Fruit fly (Drosophila melanogaster) whole organism, adult: ENCODE results near the gene Rilpl.

ENCODE experiments used
- CG11617 ChIP-seq: fragments of 200-800 bp; sonication (Bioruptor generic); optimal IDR thresholded peaks from 2 replicates; lab custom pipeline; 2017; ENCODE audit warnings: mild to moderate bottlenecking, missing biosample characterization, missing genetic modification reagents, missing genetic modification characterization
- CG12768 ChIP-seq: fragments of 200-800 bp; sonication (Bioruptor generic); optimal IDR thresholded peaks from 2 replicates; lab custom pipeline; 2017; ENCODE audit warnings: missing biosample characterization, missing genetic modification characterization, mild to moderate bottlenecking, moderate library complexity, missing genetic modification reagents
- CG14711 ChIP-seq: fragments of 200-800 bp; sonication (Bioruptor generic); optimal IDR thresholded peaks from 2 replicates; lab custom pipeline; 2018; ENCODE audit warnings: missing biosample characterization, mild to moderate bottlenecking, missing genetic modification characterization, moderate library complexity
- CG1620 ChIP-seq: fragments of 200-800 bp; sonication (Bioruptor generic); optimal IDR thresholded peaks from 2 replicates; lab custom pipeline; 2016; ENCODE audit warnings: missing biosample characterization, missing genetic modification characterization
- CG33017 ChIP-seq: fragments of 200-800 bp; sonication (Bioruptor generic); optimal IDR thresholded peaks from 2 replicates; lab custom pipeline; 2018; ENCODE audit warnings: missing biosample characterization, mild to moderate bottlenecking, missing genetic modification characterization, moderate library complexity
- CG5204 ChIP-seq: fragments of 200-800 bp; sonication (Bioruptor generic); optimal IDR thresholded peaks from 2 replicates; lab custom pipeline; 2016; ENCODE audit warnings: missing biosample characterization, missing genetic modification characterization
- CG7045 ChIP-seq: fragments of 200-800 bp; sonication (Bioruptor generic); optimal IDR thresholded peaks from 2 replicates; lab custom pipeline; 2017; ENCODE audit warnings: missing biosample characterization, mild to moderate bottlenecking, missing genetic modification characterization
- CG7101 ChIP-seq: fragments of 200-800 bp; sonication (Bioruptor generic); optimal IDR thresholded peaks from 2 replicates; lab custom pipeline; 2018; ENCODE audit warnings: missing biosample characterization, mild to moderate bottlenecking, missing genetic modification characterization, moderate library complexity
- Clk ChIP-seq: fragments of 200-800 bp; sonication (Bioruptor generic); optimal IDR thresholded peaks from 2 replicates; lab custom pipeline; 2017; ENCODE audit warnings: missing biosample characterization, missing genetic modification characterization
- Crg-1 ChIP-seq: fragments of 200-800 bp; sonication (Bioruptor generic); optimal IDR thresholded peaks from 2 replicates; lab custom pipeline; 2016; ENCODE audit warnings: missing biosample characterization, missing genetic modification characterization
- Hr96 ChIP-seq: fragments of 200-800 bp; sonication (Bioruptor generic); optimal IDR thresholded peaks from 2 replicates; lab custom pipeline; 2016; ENCODE audit warnings: missing biosample characterization, missing genetic modification characterization
- Mnt ChIP-seq: fragments of 200-800 bp; sonication (Bioruptor generic); optimal IDR thresholded peaks from 2 replicates; lab custom pipeline; 2016; ENCODE audit warnings: missing biosample characterization, mild to moderate bottlenecking, missing genetic modification characterization
- bab1 ChIP-seq: fragments of 200-800 bp; sonication (Bioruptor generic); optimal IDR thresholded peaks from 3 replicates; lab custom pipeline; 2019; ENCODE audit warnings: missing biosample characterization, mild to moderate bottlenecking, missing genetic modification characterization, moderate library complexity
- cic ChIP-seq: fragments of 200-800 bp; sonication (Bioruptor generic); optimal IDR thresholded peaks from 2 replicates; lab custom pipeline; 2017; ENCODE audit warnings: missing biosample characterization, mild to moderate bottlenecking, missing genetic modification characterization, moderate library complexity
- cnc ChIP-seq, 2 experiments: fragments of >200 bp; optimal IDR thresholded peaks; 2 replicates each; lab custom pipeline; 2017
- kay ChIP-seq: fragments of 200-800 bp; sonication (Bioruptor generic); peaks from one replicate; lab custom pipeline; 2016; ENCODE audit warnings: missing biosample characterization, missing genetic modification characterization, borderline replicate concordance
- ovo ChIP-seq: fragments of 200-800 bp; sonication (Bioruptor generic); optimal IDR thresholded peaks from 2 replicates; lab custom pipeline; 2016; ENCODE audit warnings: missing biosample characterization, missing genetic modification characterization
- pad ChIP-seq: fragments of 200-800 bp; sonication (Bioruptor generic); optimal IDR thresholded peaks from 3 replicates; lab custom pipeline; 2017; ENCODE audit warnings: missing biosample characterization, missing genetic modification characterization, mild to moderate bottlenecking, moderate library complexity, missing genetic modification reagents
- tj ChIP-seq: fragments of 200-800 bp; sonication (Bioruptor generic); optimal IDR thresholded peaks from 3 replicates; lab custom pipeline; 2017; ENCODE audit warnings: missing biosample characterization, mild to moderate bottlenecking, missing genetic modification characterization, moderate library complexity
- toe ChIP-seq: fragments of 200-800 bp; sonication (Bioruptor generic); optimal IDR thresholded peaks from 2 replicates; lab custom pipeline; 2016; ENCODE audit warnings: missing biosample characterization, missing genetic modification characterization

The Rilpl gene

DNA sequence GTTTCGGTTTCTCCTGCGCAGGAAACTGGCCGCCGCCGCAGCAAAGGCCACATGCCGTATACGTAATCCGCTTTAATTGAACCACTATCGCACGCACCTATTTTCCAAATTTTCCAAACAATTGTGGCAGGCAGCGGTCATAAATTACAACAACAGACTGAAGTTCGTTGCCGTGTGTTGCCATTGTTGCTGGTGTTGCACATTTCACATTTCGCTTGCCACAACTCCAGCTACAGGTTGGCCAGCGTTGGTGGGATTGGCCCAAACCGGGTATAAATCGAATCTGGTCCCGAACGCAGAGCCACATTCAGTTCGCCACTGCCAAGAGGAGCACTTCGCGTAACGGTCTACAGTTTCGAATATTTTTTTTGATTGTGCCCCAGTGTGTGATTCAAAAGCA lies 23.9 kb upstream of the Rilpl start, which contains the start of gene CG14770:
Gene CG14770 (plus strand): TSS at position 301 of the 400 bp plus-strand sequence.
- TF ChIP-seq toe (GFP tag; lab: Kevin White, UChicago): no peak
- TF ChIP-seq Mnt (GFP tag; lab: Kevin White, UChicago): no peak
- no peak for TF ChIP-seq CG14711
- no peak for TF ChIP-seq CG7045
- no peak for TF ChIP-seq CG1620 (GFP tag; lab: Kevin White, UChicago)
- TF ChIP-seq CG33017: no peak
- no peak for TF ChIP-seq CG5204 (GFP tag; lab: Kevin White, UChicago)
- TF ChIP-seq CG12768 (GFP tag; lab: Kevin White, UChicago): no peak
- TF ChIP-seq CG7101 (tag; lab: Kevin White, UChicago): no peak
- TF ChIP-seq tj (GFP tag; lab: Kevin White, UChicago): no peak
- no peak for TF ChIP-seq Hr96 (GFP tag; lab: Kevin White, UChicago)
- no peak for TF ChIP-seq Crg-1
- no peak for TF ChIP-seq ovo (GFP tag; lab: Kevin White, UChicago)
- TF ChIP-seq Clk: no peak
- TF ChIP-seq bab1 (GFP tag; lab: Kevin White, UChicago): no peak
- no peak for TF ChIP-seq cic (GFP tag; lab: Kevin White, UChicago)
- TF ChIP-seq CG11617 (GFP tag; lab: Kevin White, UChicago): no peak
- no peak for TF ChIP-seq cnc (optimal IDR thresholded peaks at IDR 0.05; lab: Kevin White, UChicago)

DNA sequence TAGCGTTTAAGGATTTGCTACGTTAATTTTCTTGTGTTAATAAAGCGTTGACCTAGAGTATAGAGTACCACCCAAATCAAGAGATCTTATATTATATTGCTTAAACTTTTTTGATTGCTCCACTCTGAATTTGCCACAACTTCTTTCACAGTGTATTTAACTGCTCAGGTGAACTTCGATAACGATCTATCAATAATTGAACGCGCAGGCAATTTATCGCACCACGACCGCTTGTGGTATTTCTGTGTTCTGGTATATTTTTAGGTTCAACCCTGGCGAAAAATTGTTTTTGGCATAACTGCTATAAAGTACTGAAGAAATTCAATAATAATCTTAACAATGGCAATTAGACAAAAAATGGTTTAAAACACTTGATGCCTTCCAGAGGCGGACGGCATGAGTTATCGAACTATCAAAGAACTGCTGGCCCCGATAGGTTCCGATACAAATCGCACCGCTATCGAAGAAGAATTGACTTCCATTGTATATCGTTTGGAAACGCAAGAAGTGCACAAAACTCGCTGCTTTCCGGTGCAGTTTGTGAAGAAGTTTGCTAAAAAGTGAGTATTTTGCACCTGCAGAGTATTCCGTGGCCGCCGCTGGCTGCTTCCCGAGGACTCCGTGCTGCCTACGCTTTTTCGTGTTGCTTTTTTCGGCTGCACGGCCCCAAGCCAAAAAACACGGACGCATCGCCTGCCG lies 22.6 kb upstream of the Rilpl start, which contains the start of gene ssx:
Gene ssx (plus strand): TSS at position 477 of the 699 bp plus-strand sequence.
- TF ChIP-seq Clk: no peak
- TF ChIP-seq CG11617 (GFP tag; lab: Kevin White, UChicago): peak; percentile 20
- TF ChIP-seq pad (GFP tag; lab: Kevin White, UChicago): no peak
- TF ChIP-seq CG14711: peak; percentile 24
- no peak for TF ChIP-seq cnc (optimal IDR thresholded peaks at IDR 0.05; lab: Kevin White, UChicago)
- no peak for TF ChIP-seq CG5204 (GFP tag; lab: Kevin White, UChicago)
- peak; percentile 31 for TF ChIP-seq Mnt (GFP tag; lab: Kevin White, UChicago)
- no peak for TF ChIP-seq ovo (GFP tag; lab: Kevin White, UChicago)
- no peak for TF ChIP-seq cic (GFP tag; lab: Kevin White, UChicago)
- TF ChIP-seq toe (GFP tag; lab: Kevin White, UChicago): no peak
- no peak for TF ChIP-seq CG1620 (GFP tag; lab: Kevin White, UChicago)
- TF ChIP-seq tj (GFP tag; lab: Kevin White, UChicago): peak; percentile 62
- no peak for TF ChIP-seq CG7045
- peak; percentile 57 for TF ChIP-seq bab1 (GFP tag; lab: Kevin White, UChicago)
- TF ChIP-seq Crg-1: peak; percentile 50
- TF ChIP-seq CG12768 (GFP tag; lab: Kevin White, UChicago): no peak
- peak; percentile 53 for TF ChIP-seq CG7101 (tag; lab: Kevin White, UChicago)
- TF ChIP-seq Hr96 (GFP tag; lab: Kevin White, UChicago): no peak
- no peak for TF ChIP-seq kay (GFP tag; lab: Kevin White, UChicago)
- TF ChIP-seq CG33017: no peak

DNA sequence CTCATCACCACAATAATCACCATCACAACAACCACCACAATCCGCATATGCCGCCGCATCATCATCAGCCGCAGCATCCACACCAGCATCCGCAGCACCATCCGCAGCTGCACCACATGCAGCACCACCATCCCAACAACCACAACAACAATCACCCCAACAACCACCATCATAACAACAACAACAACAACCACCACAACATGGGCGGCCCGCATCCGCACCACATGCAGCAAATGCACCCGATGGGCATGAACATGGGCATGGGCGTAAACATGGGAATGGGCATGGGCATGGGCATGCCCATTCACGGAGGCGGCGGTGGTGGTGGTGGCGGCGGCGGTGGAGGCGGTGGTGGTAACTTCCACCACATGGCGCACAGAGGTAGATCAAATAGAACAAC lies 20.2 kb upstream of the Rilpl start:
- TF ChIP-seq cnc (optimal IDR thresholded peaks at IDR 0.05; lab: Kevin White, UChicago) (no peak), Hr96 (GFP tag; lab: Kevin White, UChicago) (no peak)

DNA sequence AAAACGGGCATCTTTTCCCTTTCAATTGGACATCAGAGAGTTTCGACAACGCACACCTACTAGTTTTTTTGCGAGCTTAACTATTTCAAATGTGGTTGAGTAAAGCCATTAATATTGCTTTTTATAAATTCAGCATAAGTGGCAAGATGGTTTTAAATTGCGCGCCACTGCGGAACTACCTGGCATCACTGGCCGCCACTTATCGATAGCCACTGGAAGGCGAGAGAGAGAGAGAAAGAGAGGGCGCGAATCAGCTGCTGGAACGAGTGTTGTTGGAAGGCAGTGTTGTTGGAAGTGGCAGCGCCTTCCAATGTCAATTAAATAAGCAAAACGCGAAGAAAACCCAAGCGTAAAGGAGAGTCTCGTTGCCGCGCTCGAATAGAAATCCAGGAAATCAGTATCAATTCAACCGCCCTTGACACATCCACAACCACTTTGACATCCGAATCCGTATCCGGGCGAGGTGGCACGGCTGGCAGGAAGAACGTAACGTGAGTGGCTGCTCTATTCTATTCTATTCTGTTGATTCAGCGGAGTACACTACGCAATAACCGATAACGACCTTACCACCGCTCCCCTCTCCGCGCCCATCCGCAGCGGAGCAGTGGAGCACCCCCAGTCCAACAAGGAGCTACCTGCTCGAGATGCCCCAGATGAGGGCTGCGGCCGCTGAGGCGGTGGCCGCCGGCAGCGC lies 17.4 kb upstream of the Rilpl start, which contains the start of gene AMPKalpha:
Gene AMPKalpha (plus strand): TSS at position 272 of the 694 bp plus-strand sequence.
- TF ChIP-seq tj (GFP tag; lab: Kevin White, UChicago) (peak; percentile 75), CG12768 (GFP tag; lab: Kevin White, UChicago) (no peak), cic (GFP tag; lab: Kevin White, UChicago) (peak; percentile 33), bab1 (GFP tag; lab: Kevin White, UChicago) (peak; percentile 41)

DNA sequence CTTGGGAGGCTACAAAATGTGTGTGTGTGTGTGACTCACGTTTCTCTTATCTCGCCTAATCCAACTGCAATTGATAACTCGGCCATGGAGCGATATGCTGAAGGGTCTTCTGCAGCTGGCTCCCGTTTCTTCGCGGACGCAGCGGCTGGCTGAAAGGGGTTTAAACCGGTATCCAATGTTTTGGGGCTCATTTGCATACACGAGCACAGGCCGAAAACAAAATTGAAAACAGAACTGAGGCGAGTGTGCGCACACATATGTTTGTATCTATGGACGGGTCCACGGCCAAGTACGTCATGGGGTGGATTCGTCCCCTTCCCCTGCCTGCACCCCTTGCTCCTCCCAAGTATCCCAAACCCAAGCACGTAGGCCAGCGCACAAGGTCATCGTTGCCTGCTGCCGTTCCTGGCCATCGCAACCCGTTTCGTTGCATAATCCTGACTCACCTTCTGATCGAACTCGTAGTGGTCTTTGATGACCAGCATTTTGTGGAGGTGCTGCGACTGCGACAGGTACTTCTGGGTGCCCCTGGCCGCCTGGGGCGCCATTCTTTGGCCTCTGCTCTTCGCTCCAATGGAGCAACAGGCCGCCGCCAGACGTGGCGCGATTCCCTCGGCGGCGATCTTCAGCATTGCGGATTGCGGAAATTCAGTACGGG lies 13.0 kb upstream of the Rilpl start:
- TF ChIP-seq cic (GFP tag; lab: Kevin White, UChicago): no peak
- peak in 1 of 2 experiments; percentile 11 for TF ChIP-seq cnc (optimal IDR thresholded peaks at IDR 0.05; lab: Kevin White, UChicago)

DNA sequence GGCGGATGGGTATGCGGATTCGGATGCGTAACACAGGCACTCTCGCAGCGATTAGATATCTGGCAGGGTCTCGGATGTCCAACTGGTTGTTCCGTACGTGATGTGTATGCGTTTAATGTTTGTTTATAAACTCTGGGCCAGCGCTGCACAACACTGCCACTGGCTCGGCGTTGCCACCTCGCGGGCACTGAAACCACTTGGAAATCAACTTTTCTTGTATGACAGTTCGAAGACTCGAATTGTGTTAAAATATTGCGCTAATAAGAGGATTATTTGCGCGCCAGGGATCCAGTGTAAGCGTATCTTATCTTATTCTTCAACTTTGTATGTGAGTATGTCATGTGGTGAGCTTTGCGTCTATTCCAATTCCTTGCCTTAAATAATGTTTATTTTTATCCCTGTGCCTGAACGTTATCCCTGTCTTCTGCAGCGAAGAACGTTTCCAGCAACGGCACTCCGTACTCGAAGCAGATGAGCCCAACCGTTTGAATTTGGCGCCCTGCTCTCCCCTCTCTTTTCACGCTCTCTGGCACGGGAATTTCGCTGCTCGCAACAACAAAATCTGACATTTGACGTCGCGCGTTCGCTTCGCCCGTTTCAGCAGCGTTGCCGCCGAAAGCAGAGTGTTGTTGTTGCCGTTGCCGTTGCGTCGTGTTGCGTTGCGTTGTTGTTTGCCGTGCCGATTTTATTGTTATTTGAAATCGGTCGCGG lies 12.3 kb upstream of the Rilpl start, which contains the start of the genes CG3719 and CG32813:
Gene CG3719 (minus strand): TSS at position 131 of the 711 bp plus-strand sequence.
Gene CG32813 (plus strand): TSS at position 565 of the 711 bp plus-strand sequence.
- TF ChIP-seq bab1 (GFP tag; lab: Kevin White, UChicago): peak; percentile 43
- TF ChIP-seq Clk: no peak
- no peak for TF ChIP-seq CG12768 (GFP tag; lab: Kevin White, UChicago)
- TF ChIP-seq toe (GFP tag; lab: Kevin White, UChicago): no peak
- no peak for TF ChIP-seq ovo (GFP tag; lab: Kevin White, UChicago)
- peak; percentile 41 for TF ChIP-seq CG14711
- TF ChIP-seq Crg-1: peak; percentile 82
- TF ChIP-seq tj (GFP tag; lab: Kevin White, UChicago): peak; percentile 21
- TF ChIP-seq CG11617 (GFP tag; lab: Kevin White, UChicago): peak; percentile 14
- TF ChIP-seq CG1620 (GFP tag; lab: Kevin White, UChicago): peak; percentile 73
- TF ChIP-seq kay (GFP tag; lab: Kevin White, UChicago): no peak
- TF ChIP-seq CG7101 (tag; lab: Kevin White, UChicago): peak; percentile 44
- TF ChIP-seq cnc (optimal IDR thresholded peaks at IDR 0.05; lab: Kevin White, UChicago): no peak
- TF ChIP-seq CG33017: no peak
- TF ChIP-seq Mnt (GFP tag; lab: Kevin White, UChicago): peak; percentile 52
- TF ChIP-seq Hr96 (GFP tag; lab: Kevin White, UChicago): no peak
- TF ChIP-seq pad (GFP tag; lab: Kevin White, UChicago): peak; percentile 51
